Fruit fly (Drosophila melanogaster) whole organism, embryonic: ENCODE data around the gene CG3529.
A peak's percentile ranks its signal among the peaks of the same experiment; 100 is the strongest.

Experiments used
- Awh ChIP-seq: fragments of 200-800 bp; sonication (Bioruptor generic); IDR thresholded peaks from 2 replicates; pipeline ENCODE4, ENCODE4 v1.3.6; 2022; ENCODE audit warnings: missing biosample characterization, missing genetic modification characterization
- BEAF-32 ChIP-seq: fragments of 200-800 bp; sonication (Bioruptor generic); optimal IDR thresholded peaks from 3 replicates; lab custom pipeline; 2017; ENCODE audit warnings: missing biosample characterization, missing genetic modification characterization, mild to moderate bottlenecking, moderate library complexity, missing genetic modification reagents
- C15 ChIP-seq: fragments of 200-800 bp; sonication (Bioruptor generic); IDR thresholded peaks from 3 replicates; pipeline ENCODE4 v1.3.6; 2022; ENCODE audit warnings: missing biosample characterization, missing genetic modification characterization
- CG10366 ChIP-seq: fragments of 200-800 bp; sonication (Bioruptor generic); IDR thresholded peaks from 2 replicates; pipeline ENCODE4 v1.3.6; 2022; ENCODE audit warnings: missing biosample characterization, missing genetic modification characterization
- CG13287 ChIP-seq: fragments of 200-800 bp; sonication (Bioruptor generic); IDR thresholded peaks from 2 replicates; pipeline ENCODE4 v1.3.6; 2022; ENCODE audit warnings: missing biosample characterization, missing genetic modification characterization; ENCODE audit not compliant: partially characterized antibody
- CG14014 ChIP-seq: fragments of 200-800 bp; sonication (Bioruptor generic); IDR thresholded peaks from 2 replicates; pipeline ENCODE4 v1.3.6; 2022; ENCODE audit warnings: missing biosample characterization, missing genetic modification characterization
- CG15073 ChIP-seq: fragments of 200-800 bp; sonication (Bioruptor generic); optimal IDR thresholded peaks from 2 replicates; lab custom pipeline; 2016; ENCODE audit warnings: missing biosample characterization, missing genetic modification characterization
- CG15514 ChIP-seq: fragments of 200-800 bp; sonication (Bioruptor generic); optimal IDR thresholded peaks from 3 replicates; lab custom pipeline; 2017; ENCODE audit warnings: missing biosample characterization, missing genetic modification characterization, mild to moderate bottlenecking, moderate library complexity, missing genetic modification reagents
- CG17328 ChIP-seq: fragments of 200-800 bp; sonication (Bioruptor generic); IDR thresholded peaks from 2 replicates; pipeline ENCODE4 v1.3.6; 2022; ENCODE audit warnings: missing biosample characterization, missing genetic modification characterization
- CG32532 ChIP-seq: fragments of 200-800 bp; sonication (Bioruptor generic); IDR thresholded peaks from 2 replicates; pipeline ENCODE4 v1.3.6; 2022; ENCODE audit warnings: missing biosample characterization, missing genetic modification characterization
- CG32767 ChIP-seq: fragments of 200-800 bp; sonication (Bioruptor generic); IDR thresholded peaks from 2 replicates; pipeline ENCODE4 v1.3.6; 2022; ENCODE audit warnings: missing biosample characterization, missing genetic modification characterization
- CG34376 ChIP-seq: fragments of 200-800 bp; sonication (Bioruptor generic); optimal IDR thresholded peaks from 2 replicates; lab custom pipeline; 2018; ENCODE audit warnings: missing biosample characterization, mild to moderate bottlenecking, missing genetic modification characterization
- CG3995 ChIP-seq: fragments of 200-800 bp; sonication (Bioruptor generic); optimal IDR thresholded peaks from 3 replicates; lab custom pipeline; 2016; ENCODE audit warnings: missing biosample characterization, missing genetic modification characterization
- CG4404 ChIP-seq: fragments of 200-800 bp; sonication (Bioruptor generic); IDR thresholded peaks from 2 replicates; pipeline ENCODE4 v1.3.6; 2022; ENCODE audit warnings: missing biosample characterization, missing genetic modification characterization
- CG4617 ChIP-seq: fragments of 200-800 bp; sonication (Bioruptor generic); optimal IDR thresholded peaks from 3 replicates; lab custom pipeline; 2016; ENCODE audit warnings: missing biosample characterization, missing genetic modification characterization, borderline replicate concordance
- CG6175 ChIP-seq: fragments of 200-800 bp; sonication (Bioruptor generic); IDR thresholded peaks from 3 replicates; pipeline ENCODE4 v1.3.6; 2022; ENCODE audit warnings: missing biosample characterization, missing genetic modification characterization
- CG7963 ChIP-seq: fragments of 200-800 bp; sonication (Bioruptor generic); IDR thresholded peaks from 3 replicates; pipeline ENCODE4 v1.3.6; 2022; ENCODE audit warnings: missing biosample characterization, missing genetic modification characterization; ENCODE audit not compliant: partially characterized antibody
- CG9727 ChIP-seq: fragments of 200-800 bp; sonication (Bioruptor generic); optimal IDR thresholded peaks from 3 replicates; lab custom pipeline; 2017; ENCODE audit warnings: missing biosample characterization, mild to moderate bottlenecking, missing genetic modification characterization
- CG9797 ChIP-seq: fragments of 200-800 bp; sonication (Bioruptor generic); optimal IDR thresholded peaks from 3 replicates; lab custom pipeline; 2018; ENCODE audit warnings: missing biosample characterization, mild to moderate bottlenecking, missing genetic modification characterization
- CkIIα-i1 ChIP-seq: fragments of 200-800 bp; sonication (Bioruptor generic); IDR thresholded peaks from 2 replicates; pipeline ENCODE4 v1.3.6; 2022; ENCODE audit warnings: missing biosample characterization, missing genetic modification characterization
- D ChIP-seq, 2 experiments: fragments of 200-800 bp in 1 of 2; fragments of >200 bp in 1 of 2; sonication (Bioruptor generic) in 1 of 2; optimal IDR thresholded peaks; 2 replicates in 1 of 2; 3 replicates in 1 of 2; lab custom pipeline; 2017; ENCODE audit warnings: mild to moderate bottlenecking in 1 of 2, missing biosample characterization in 1 of 2, missing genetic modification characterization in 1 of 2, missing genetic modification reagents in 1 of 2
- Eip74EF ChIP-seq, 2 experiments: fragments of 200-800 bp in 1 of 2; fragments of >200 bp in 1 of 2; sonication (Bioruptor generic) in 1 of 2; optimal IDR thresholded peaks; 2 replicates each; lab custom pipeline; 2017 to 2019; ENCODE audit warnings: missing biosample characterization in 2 of 2, missing genetic modification characterization in 2 of 2, mild to moderate bottlenecking in 1 of 2, moderate library complexity in 1 of 2
- Fer3 ChIP-seq: fragments of 200-800 bp; sonication (Bioruptor generic); optimal IDR thresholded peaks from 2 replicates; lab custom pipeline; 2018; ENCODE audit warnings: missing biosample characterization, mild to moderate bottlenecking, missing genetic modification characterization, moderate library complexity
- Hr78 ChIP-seq, 2 experiments: fragments of 200-800 bp in 1 of 2; fragments of >200 bp in 1 of 2; sonication (Bioruptor generic) in 1 of 2; optimal IDR thresholded peaks; 2 replicates each; lab custom pipeline; 2017 to 2019; ENCODE audit warnings: missing biosample characterization in 2 of 2, missing genetic modification characterization in 2 of 2, mild to moderate bottlenecking in 1 of 2, moderate library complexity in 1 of 2
- Jarid2 ChIP-seq: fragments of 200-800 bp; sonication (Bioruptor generic); optimal IDR thresholded peaks from 3 replicates; lab custom pipeline; 2017; ENCODE audit warnings: mild to moderate bottlenecking, missing biosample characterization, missing genetic modification reagents, missing genetic modification characterization
- MBD-R2 ChIP-seq: fragments of 200-800 bp; sonication (Bioruptor generic); IDR thresholded peaks from 2 replicates; pipeline ENCODE4 v1.3.6; 2022; ENCODE audit warnings: missing biosample characterization, missing genetic modification characterization
- MESR4 ChIP-seq: fragments of 200-800 bp; sonication (Bioruptor generic); optimal IDR thresholded peaks from 2 replicates; lab custom pipeline; 2018; ENCODE audit warnings: missing biosample characterization, mild to moderate bottlenecking, missing genetic modification characterization, moderate library complexity
- Med ChIP-seq: fragments of 200-800 bp; sonication (Bioruptor generic); peaks from one replicate; lab custom pipeline; 2016; ENCODE audit warnings: missing biosample characterization, missing genetic modification characterization, mild to moderate bottlenecking, inconsistent platforms, moderate library complexity
- NFAT ChIP-seq: fragments of 200-800 bp; sonication (Bioruptor generic); IDR thresholded peaks from 2 replicates; pipeline ENCODE4 v1.3.6; 2022; ENCODE audit warnings: missing biosample characterization, missing genetic modification characterization
- Oaz ChIP-seq: fragments of 200-800 bp; sonication (Bioruptor generic); IDR thresholded peaks from 2 replicates; pipeline ENCODE4 v1.3.6; 2022; ENCODE audit warnings: missing biosample characterization, missing genetic modification characterization
- Pdp1 ChIP-seq, 2 experiments: fragments of 200-800 bp; sonication (Bioruptor generic); optimal IDR thresholded peaks; 3 replicates each; lab custom pipeline; 2016; ENCODE audit warnings: missing biosample characterization in 2 of 2, missing genetic modification characterization in 2 of 2, mild to moderate bottlenecking in 1 of 2, moderate library complexity in 1 of 2
- Tbp ChIP-seq: fragments of >200 bp; optimal IDR thresholded peaks from 2 replicates; lab custom pipeline; 2018; ENCODE audit warnings: missing biosample characterization, missing genetic modification characterization
- chinmo ChIP-seq: fragments of 200-800 bp; sonication (Bioruptor generic); IDR thresholded peaks from 4 replicates; pipeline ENCODE4 v1.3.6; 2022; ENCODE audit warnings: missing biosample characterization, missing genetic modification characterization; ENCODE audit not compliant: partially characterized antibody
- dati ChIP-seq: fragments of 200-800 bp; sonication (Bioruptor generic); IDR thresholded peaks from 2 replicates; pipeline ENCODE4 v1.3.6; 2022; ENCODE audit warnings: missing biosample characterization, missing genetic modification characterization
- dimm ChIP-seq: fragments of 200-800 bp; sonication (Bioruptor generic); IDR thresholded peaks from 2 replicates; pipeline ENCODE4 v1.3.6; 2022; ENCODE audit warnings: missing biosample characterization, missing genetic modification characterization
- esg ChIP-seq: fragments of 200-800 bp; sonication (Bioruptor generic); conservative IDR thresholded peaks from 2 replicates; pipeline ENCODE4 v1.3.6; 2022; ENCODE audit warnings: missing biosample characterization, missing genetic modification characterization
- exex ChIP-seq: fragments of 200-800 bp; sonication (Bioruptor generic); optimal IDR thresholded peaks from 4 replicates; lab custom pipeline; 2018; ENCODE audit warnings: missing biosample characterization, mild to moderate bottlenecking, missing genetic modification characterization, moderate library complexity
- hkb ChIP-seq, 2 experiments: fragments of 200-800 bp in 1 of 2; fragments of >200 bp in 1 of 2; sonication (Bioruptor generic) in 1 of 2; IDR thresholded peaks in 1 of 2; optimal IDR thresholded peaks in 1 of 2; 2 replicates each; pipeline versions ENCODE4 v1.3.6 to Lab custom; 2017 to 2022; ENCODE audit warnings: missing biosample characterization in 1 of 2, missing genetic modification characterization in 1 of 2
- hth ChIP-seq: fragments of >200 bp; optimal IDR thresholded peaks from 2 replicates; lab custom pipeline; 2017; ENCODE audit warnings: inconsistent platforms
- kay ChIP-seq: fragments of 200-800 bp; sonication (Bioruptor generic); optimal IDR thresholded peaks from 2 replicates; lab custom pipeline; 2016; ENCODE audit warnings: missing biosample characterization, missing genetic modification characterization
- p53 ChIP-seq: fragments of 200-800 bp; sonication (Bioruptor generic); optimal IDR thresholded peaks from 2 replicates; lab custom pipeline; 2016; ENCODE audit warnings: missing biosample characterization, missing genetic modification characterization
- rib ChIP-seq: fragments of 200-800 bp; sonication (Bioruptor generic); IDR thresholded peaks from 2 replicates; pipeline ENCODE4 v1.3.6; 2022; ENCODE audit warnings: missing biosample characterization, missing genetic modification characterization
- row ChIP-seq: fragments of 200-800 bp; sonication (Bioruptor generic); IDR thresholded peaks from 3 replicates; pipeline ENCODE4 v1.3.6; 2022; ENCODE audit warnings: missing biosample characterization, missing genetic modification characterization
- sd ChIP-seq: fragments of 200-800 bp; sonication (Bioruptor generic); optimal IDR thresholded peaks from 3 replicates; lab custom pipeline; 2018; ENCODE audit warnings: missing biosample characterization, mild to moderate bottlenecking, missing genetic modification characterization, moderate library complexity
- ssp ChIP-seq: fragments of 200-800 bp; sonication (Bioruptor generic); IDR thresholded peaks from 2 replicates; pipeline ENCODE4 v1.3.6; 2022; ENCODE audit warnings: missing biosample characterization, missing genetic modification characterization
- zen ChIP-seq: fragments of 200-800 bp; sonication (Bioruptor generic); optimal IDR thresholded peaks from 3 replicates; lab custom pipeline; 2018; ENCODE audit warnings: missing biosample characterization, mild to moderate bottlenecking, missing genetic modification characterization, moderate library complexity

Gene CG3529

dm6 chr3L:9442625-9443282, 3.9 kb upstream of the CG3529 start, which contains the start of gene Srg3 (continued):
- TF ChIP-seq Hr78 (GFP tag; optimal IDR thresholded peaks at IDR 0.05; lab: Kevin White, UChicago) (no peak), Jarid2 (no peak), dimm (no peak), CG14014 (GFP tag; lab: Robert Waterston, UW) (0 out of 2 replicates have a peak, but pooled peaks have one; percentile 6), CG9797 (GFP tag; lab: Kevin White, UChicago) (no peak), hkb (optimal IDR thresholded peaks at IDR 0.05; lab: Kevin White, UChicago) (peak; percentile 53), hkb (GFP tag; IDR thresholded peaks at IDR 0.05; lab: Robert Waterston, UW) (0 out of 2 replicates have a peak, but pooled peaks have one; percentile 6), CG9727 (GFP tag; lab: Kevin White, UChicago) (no peak), Tbp (GFP tag; lab: Kevin White, UChicago) (no peak), Oaz (GFP tag; lab: Robert Waterston, UW) (0 out of 2 replicates have a peak, but pooled peaks have one; percentile 12), CG4404 (GFP tag; lab: Robert Waterston, UW) (no peak), esg (peak; percentile 11; the same call in 1 of the 2 replicates), row (GFP tag; lab: Robert Waterston, UW) (peak; percentile 7), CG13287 (GFP tag; lab: Robert Waterston, UW) (no peak), Eip74EF (GFP tag; optimal IDR thresholded peaks at IDR 0.05; lab: Kevin White, UChicago) (no peak), CG17328 (no peak), CG10366 (no peak; the same call in 1 of the 2 replicates), NFAT (GFP tag; lab: Robert Waterston, UW) (no peak), CG15514 (GFP tag; lab: Kevin White, UChicago) (no peak), C15 (GFP tag; lab: Robert Waterston, UW) (no peak), dati (no peak), hth (lab: Kevin White, UChicago) (no peak), Fer3 (tag; lab: Kevin White, UChicago) (no peak), CG3995 (GFP tag; lab: Kevin White, UChicago) (no peak), CG15073 (GFP tag; lab: Kevin White, UChicago) (no peak), ssp (GFP tag; lab: Robert Waterston, UW) (no peak), BEAF-32 (GFP tag; lab: Kevin White, UChicago) (no peak)
- TF ChIP-seq, all 482 proteins: peak for 18

- TF ChIP-seq MESR4 (GFP tag; lab: Kevin White, UChicago) (peak; percentile 20), Fer3 (tag; lab: Kevin White, UChicago) (peak; percentile 12), CkIIα-i1 (no peak), chinmo (GFP tag; lab: Robert Waterston, UW) (peak; percentile 78; the same call in 2 of the 4 replicates), CG6175 (GFP tag; lab: Robert Waterston, UW) (peak; percentile 54; the same call in 1 of the 3 replicates), zen (tag; lab: Kevin White, UChicago) (peak; percentile 73), Med (GFP tag; lab: Kevin White, UChicago) (peak; percentile 82), Hr78 (GFP tag; optimal IDR thresholded peaks at IDR 0.05; lab: Kevin White, UChicago) (peak in 1 of 2 experiments; percentile 44), Pdp1 (GFP tag; optimal IDR thresholded peaks at IDR 0.05; lab: Kevin White, UChicago) (peak in 1 of 2 experiments; percentile 93), D (optimal IDR thresholded peaks at IDR 0.05; lab: Kevin White, UChicago) (peak; percentile 89), D (GFP tag; optimal IDR thresholded peaks at IDR 0.05; lab: Kevin White, UChicago) (no peak), p53 (no peak), CG7963 (GFP tag; lab: Robert Waterston, UW) (0 out of 3 replicates have a peak, but pooled peaks have one; percentile 22), rib (GFP tag; lab: Robert Waterston, UW) (peak; percentile 23; the same call in 1 of the 2 replicates), Awh (GFP tag; lab: Robert Waterston, UW) (0 out of 2 replicates have a peak, but pooled peaks have one; percentile 33), sd (tag; lab: Kevin White, UChicago) (peak; percentile 73), CG32767 (GFP tag; lab: Robert Waterston, UW) (0 out of 2 replicates have a peak, but pooled peaks have one; percentile 7), exex (peak; percentile 90), CG32532 (GFP tag; lab: Robert Waterston, UW) (peak; percentile 12; the same call in 1 of the 2 replicates), Eip74EF (GFP tag; optimal IDR thresholded peaks at IDR 0.05; lab: Kevin White, UChicago) (no peak), CG3995 (GFP tag; lab: Kevin White, UChicago) (no peak), CG34376 (peak; percentile 79), CG4617 (GFP tag; lab: Kevin White, UChicago) (no peak), MBD-R2 (GFP tag; lab: Robert Waterston, UW) (peak; percentile 7; the same call in 1 of the 2 replicates), kay (peak; percentile 92)
Measured at dm6 chr3L:9447239-9447777, 644 bp downstream of the CG3529 start.
